1 fruit fly cellular context compared by ENCODE assay signal in the genomic region with DNA sequence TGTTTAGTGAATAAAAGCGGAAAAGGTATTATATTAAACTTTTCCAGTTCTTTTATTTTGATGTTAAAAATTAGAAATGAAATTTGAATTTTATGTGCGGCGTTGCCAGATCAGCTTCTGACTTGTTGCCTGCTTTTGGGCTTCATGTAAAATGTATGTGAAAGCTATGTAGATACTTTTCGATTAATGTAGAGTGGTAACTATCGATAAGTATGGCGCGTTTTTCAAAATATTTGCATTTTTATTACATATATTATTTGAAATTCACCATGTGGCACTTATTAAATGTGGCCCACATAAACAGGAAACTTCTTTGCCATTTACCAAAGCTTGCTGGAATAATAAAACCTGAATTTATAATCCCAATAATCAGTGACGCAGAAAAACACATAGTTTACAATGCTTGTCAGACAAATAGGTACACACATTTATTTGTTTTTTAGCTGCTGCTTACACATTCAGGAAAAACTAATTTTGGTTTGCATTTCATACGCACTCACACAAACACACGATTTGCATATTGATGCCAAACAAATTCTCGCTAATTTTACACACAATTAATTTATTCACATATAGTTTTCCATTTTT.
A peak's percentile ranks its signal among the peaks of the same experiment; 100 is the strongest.
TF ChIP-seq lines count a peak whose summit lies in the region.

No protein-coding gene starts in this region.

TF ChIP-seq in whole organism, embryonic, 481 proteins besides CTCF, POLR2A, EP300 and RAD21 (continued from another document and continues in another):
- TF ChIP-seq kni (GFP tag; optimal IDR thresholded peaks at IDR 0.05; lab: Kevin White, UChicago) = no peak
- no peak for TF ChIP-seq CkIIα-i1 (GFP tag; IDR thresholded peaks at IDR 0.05; lab: Robert Waterston, UW)
- peak; percentile 77 for TF ChIP-seq CG13287 (GFP tag; IDR thresholded peaks at IDR 0.05; lab: Robert Waterston, UW; ENCODE audit: partially characterized antibody)
- TF ChIP-seq CG11723 (GFP tag; optimal IDR thresholded peaks at IDR 0.05; lab: Kevin White, UChicago) = no peak
- no peak for TF ChIP-seq Sin3A (optimal IDR thresholded peaks at IDR 0.05; lab: Kevin White, UChicago)
- TF ChIP-seq Sox100B (GFP tag; optimal IDR thresholded peaks at IDR 0.05; lab: Kevin White, UChicago) = no peak
- no peak for TF ChIP-seq Drgx (GFP tag; IDR thresholded peaks at IDR 0.05; lab: Robert Waterston, UW)
- TF ChIP-seq CG13894 (tag; optimal IDR thresholded peaks at IDR 0.05; lab: Kevin White, UChicago) = no peak
- no peak for TF ChIP-seq trh (GFP tag; optimal IDR thresholded peaks at IDR 0.05; lab: Kevin White, UChicago)
- TF ChIP-seq pnt (GFP tag; optimal IDR thresholded peaks at IDR 0.05; lab: Kevin White, UChicago) = no peak
- no peak for TF ChIP-seq Bdp1 (GFP tag; optimal IDR thresholded peaks at IDR 0.05; lab: Kevin White, UChicago)
- TF ChIP-seq nau (GFP tag; optimal IDR thresholded peaks at IDR 0.05; lab: Kevin White, UChicago) = no peak
- no peak for TF ChIP-seq rib (GFP tag; IDR thresholded peaks at IDR 0.05; lab: Robert Waterston, UW)
- TF ChIP-seq toy (GFP tag; IDR thresholded peaks at IDR 0.05; lab: Robert Waterston, UW) = no peak
- no peak for TF ChIP-seq CG4282 (GFP tag; optimal IDR thresholded peaks at IDR 0.05; lab: Kevin White, UChicago)
- no peak for TF ChIP-seq Oaz (GFP tag; IDR thresholded peaks at IDR 0.05; lab: Robert Waterston, UW)
- TF ChIP-seq CG17361 (GFP tag; IDR thresholded peaks at IDR 0.05; lab: Robert Waterston, UW) = no peak
- TF ChIP-seq otp (GFP tag; IDR thresholded peaks at IDR 0.05; lab: Robert Waterston, UW) = no peak
- no peak for TF ChIP-seq Poxn (GFP tag; IDR thresholded peaks at IDR 0.05; lab: Robert Waterston, UW)
- TF ChIP-seq inv (GFP tag; IDR thresholded peaks at IDR 0.05; lab: Robert Waterston, UW; ENCODE audit: partially characterized antibody) = peak; percentile 47; the same call in 1 of the 2 replicates
- TF ChIP-seq grn (GFP tag; optimal IDR thresholded peaks at IDR 0.05; lab: Kevin White, UChicago) = no peak
- TF ChIP-seq stc (GFP tag; IDR thresholded peaks at IDR 0.05; lab: Robert Waterston, UW) = no peak
- no peak for TF ChIP-seq CG6654 (GFP tag; optimal IDR thresholded peaks at IDR 0.05; lab: Kevin White, UChicago)
- no peak for TF ChIP-seq jigr1 (GFP tag; IDR thresholded peaks at IDR 0.05; lab: Robert Waterston, UW)
- TF ChIP-seq Side (GFP tag; optimal IDR thresholded peaks at IDR 0.05; lab: Kevin White, UChicago) = no peak
- TF ChIP-seq CG42726 (GFP tag; IDR thresholded peaks at IDR 0.05; lab: Robert Waterston, UW; ENCODE audit: partially characterized antibody) = 0 out of 2 replicates have a peak, but pooled peaks have one; percentile 61
- TF ChIP-seq ftz-f1 (GFP tag; optimal IDR thresholded peaks at IDR 0.05; lab: Kevin White, UChicago) = no peak
- peak; percentile 68; the same call in 2 of the 3 replicates for TF ChIP-seq CG6791 (GFP tag; IDR thresholded peaks at IDR 0.05; lab: Robert Waterston, UW; ENCODE audit: partially characterized antibody)
- no peak for TF ChIP-seq cato (GFP tag; optimal IDR thresholded peaks at IDR 0.05; lab: Kevin White, UChicago; ENCODE audit: borderline replicate concordance)
- TF ChIP-seq Scr (GFP tag; IDR thresholded peaks at IDR 0.05; lab: Robert Waterston, UW; ENCODE audit: partially characterized antibody) = peak; percentile 68
- no peak for TF ChIP-seq CG3163 (GFP tag; optimal IDR thresholded peaks at IDR 0.05; lab: Kevin White, UChicago)
- no peak for TF ChIP-seq NfI (GFP tag; optimal IDR thresholded peaks at IDR 0.05; lab: Kevin White, UChicago)
- TF ChIP-seq usp (GFP tag; optimal IDR thresholded peaks at IDR 0.05; lab: Kevin White, UChicago) = no peak
- TF ChIP-seq CG12104 (GFP tag; optimal IDR thresholded peaks at IDR 0.05; lab: Kevin White, UChicago) = no peak
- no peak for TF ChIP-seq cas (GFP tag; IDR thresholded peaks at IDR 0.05; lab: Robert Waterston, UW)
- no peak for TF ChIP-seq CG13775 (GFP tag; optimal IDR thresholded peaks at IDR 0.05; lab: Kevin White, UChicago)
- no peak for TF ChIP-seq CG6813 (GFP tag; optimal IDR thresholded peaks at IDR 0.05; lab: Kevin White, UChicago)
- TF ChIP-seq CG1602 (GFP tag; optimal IDR thresholded peaks at IDR 0.05; lab: Kevin White, UChicago) = no peak
- TF ChIP-seq cwo (GFP tag; optimal IDR thresholded peaks at IDR 0.05; lab: Kevin White, UChicago) = no peak
- TF ChIP-seq ATbp (GFP tag; optimal IDR thresholded peaks at IDR 0.05; lab: Kevin White, UChicago) = no peak
- no peak for TF ChIP-seq bigmax (GFP tag; optimal IDR thresholded peaks at IDR 0.05; lab: Kevin White, UChicago)
- no peak for TF ChIP-seq CG31388 (GFP tag; optimal IDR thresholded peaks at IDR 0.05; lab: Kevin White, UChicago)
- no peak for TF ChIP-seq CG4707 (GFP tag; optimal IDR thresholded peaks at IDR 0.05; lab: Kevin White, UChicago)
- no peak for TF ChIP-seq CG7745 (tag; optimal IDR thresholded peaks at IDR 0.05; lab: Kevin White, UChicago)
- no peak for TF ChIP-seq klu (GFP tag; IDR thresholded peaks at IDR 0.05; lab: Robert Waterston, UW)
- TF ChIP-seq CG7372 (GFP tag; IDR thresholded peaks at IDR 0.05; lab: Robert Waterston, UW) = no peak
- TF ChIP-seq BtbVII (GFP tag; optimal IDR thresholded peaks at IDR 0.05; lab: Kevin White, UChicago) = no peak
- no peak for TF ChIP-seq cad (GFP tag; optimal IDR thresholded peaks at IDR 0.05; lab: Kevin White, UChicago)
- TF ChIP-seq CG15514 (GFP tag; optimal IDR thresholded peaks at IDR 0.05; lab: Kevin White, UChicago) = peak; percentile 37
- no peak for TF ChIP-seq p53 (GFP tag; optimal IDR thresholded peaks at IDR 0.05; lab: Kevin White, UChicago)
- no peak for TF ChIP-seq Hr3 (GFP tag; optimal IDR thresholded peaks at IDR 0.05; lab: Kevin White, UChicago)
- TF ChIP-seq CG3847 (GFP tag; IDR thresholded peaks at IDR 0.05; lab: Robert Waterston, UW) = peak; percentile 36; the same call in 1 of the 2 replicates
- TF ChIP-seq Dip3 (GFP tag; optimal IDR thresholded peaks at IDR 0.05; lab: Kevin White, UChicago) = no peak
- TF ChIP-seq Sox102F (GFP tag; optimal IDR thresholded peaks at IDR 0.05; lab: Kevin White, UChicago) = no peak
- no peak for TF ChIP-seq CG34376 (GFP tag; optimal IDR thresholded peaks at IDR 0.05; lab: Kevin White, UChicago)
- TF ChIP-seq sima (GFP tag; optimal IDR thresholded peaks at IDR 0.05; lab: Kevin White, UChicago) = no peak
- TF ChIP-seq pum (GFP tag; optimal IDR thresholded peaks at IDR 0.05; lab: Kevin White, UChicago) = no peak
- peak; percentile 14 for TF ChIP-seq CG10267 (tag; optimal IDR thresholded peaks at IDR 0.05; lab: Kevin White, UChicago)
- TF ChIP-seq NC2α (GFP tag; optimal IDR thresholded peaks at IDR 0.05; lab: Kevin White, UChicago) = no peak
- TF ChIP-seq gt (GFP tag; IDR thresholded peaks at IDR 0.05; lab: Robert Waterston, UW) = 0 out of 2 replicates have a peak, but pooled peaks have one; percentile 16
- TF ChIP-seq CG31224 (GFP tag; IDR thresholded peaks at IDR 0.05; lab: Robert Waterston, UW) = no peak
- peak; percentile 71 for TF ChIP-seq tna (GFP tag; IDR thresholded peaks at IDR 0.05; lab: Robert Waterston, UW; ENCODE audit: partially characterized antibody)
- no peak for TF ChIP-seq CG11398 (GFP tag; optimal IDR thresholded peaks at IDR 0.05; lab: Kevin White, UChicago)
- TF ChIP-seq pita (GFP tag; optimal IDR thresholded peaks at IDR 0.05; lab: Kevin White, UChicago) = no peak
- no peak for TF ChIP-seq ci (GFP tag; IDR thresholded peaks at IDR 0.05; lab: Robert Waterston, UW)
- TF ChIP-seq CG13123 (GFP tag; optimal IDR thresholded peaks at IDR 0.05; lab: Kevin White, UChicago) = no peak
- no peak for TF ChIP-seq lola (GFP tag; optimal IDR thresholded peaks at IDR 0.05; lab: Kevin White, UChicago)
- peak; percentile 22 for TF ChIP-seq CG2116 (GFP tag; optimal IDR thresholded peaks at IDR 0.05; lab: Kevin White, UChicago)
- TF ChIP-seq chif (GFP tag; optimal IDR thresholded peaks at IDR 0.05; lab: Kevin White, UChicago) = no peak
- 0 out of 2 replicates have a peak, but pooled peaks have one; percentile 21 for TF ChIP-seq Atf6 (GFP tag; IDR thresholded peaks at IDR 0.05; lab: Robert Waterston, UW)
- TF ChIP-seq pho (GFP tag; optimal IDR thresholded peaks at IDR 0.05; lab: Kevin White, UChicago) = no peak
- no peak for TF ChIP-seq sd (tag; optimal IDR thresholded peaks at IDR 0.05; lab: Kevin White, UChicago)
- TF ChIP-seq CG4730 (GFP tag; IDR thresholded peaks at IDR 0.05; lab: Robert Waterston, UW) = no peak
- no peak for TF ChIP-seq abd-A (tag; optimal IDR thresholded peaks at IDR 0.05; lab: Kevin White, UChicago)
- peak; percentile 62 for TF ChIP-seq HLH4C (GFP tag; IDR thresholded peaks at IDR 0.05; lab: Robert Waterston, UW; ENCODE audit: partially characterized antibody)
- no peak for TF ChIP-seq so (GFP tag; IDR thresholded peaks at IDR 0.05; lab: Robert Waterston, UW)
- TF ChIP-seq CG34224 (GFP tag; IDR thresholded peaks at IDR 0.05; lab: Robert Waterston, UW; ENCODE audit: partially characterized antibody) = peak; percentile 42; the same call in 1 of the 3 replicates
- TF ChIP-seq CG4820 (GFP tag; optimal IDR thresholded peaks at IDR 0.05; lab: Kevin White, UChicago) = no peak
- TF ChIP-seq CG9817 (tag; optimal IDR thresholded peaks at IDR 0.05; lab: Kevin White, UChicago) = no peak
- peak; percentile 9 for TF ChIP-seq Nf-YC (tag; optimal IDR thresholded peaks at IDR 0.05; lab: Kevin White, UChicago)
- TF ChIP-seq Ptx1 (GFP tag; IDR thresholded peaks at IDR 0.05; lab: Robert Waterston, UW) = no peak
- no peak for TF ChIP-seq Mad (GFP tag; optimal IDR thresholded peaks at IDR 0.05; lab: Kevin White, UChicago)
- TF ChIP-seq CG3726 (GFP tag; IDR thresholded peaks at IDR 0.05; lab: Robert Waterston, UW) = no peak
- TF ChIP-seq dmrt99B (tag; optimal IDR thresholded peaks at IDR 0.05; lab: Kevin White, UChicago) = no peak
- no peak for TF ChIP-seq maf-S (GFP tag; optimal IDR thresholded peaks at IDR 0.05; lab: Kevin White, UChicago)
- TF ChIP-seq emc (GFP tag; optimal IDR thresholded peaks at IDR 0.05; lab: Kevin White, UChicago) = no peak
- TF ChIP-seq kay (GFP tag; optimal IDR thresholded peaks at IDR 0.05; lab: Kevin White, UChicago) = no peak
- TF ChIP-seq fd102C (GFP tag; optimal IDR thresholded peaks at IDR 0.05; lab: Kevin White, UChicago) = no peak
- TF ChIP-seq exex (tag; optimal IDR thresholded peaks at IDR 0.05; lab: Kevin White, UChicago) = no peak
- TF ChIP-seq Adf1 (GFP tag; IDR thresholded peaks at IDR 0.05; lab: Robert Waterston, UW) = no peak
- no peak for TF ChIP-seq Dek (tag; optimal IDR thresholded peaks at IDR 0.05; lab: Kevin White, UChicago)
- TF ChIP-seq MTF-1 (GFP tag; optimal IDR thresholded peaks at IDR 0.05; lab: Kevin White, UChicago; ENCODE audit: borderline replicate concordance) = no peak
- TF ChIP-seq CG10462 (GFP tag; optimal IDR thresholded peaks at IDR 0.05; lab: Kevin White, UChicago) = no peak
- TF ChIP-seq Optix (GFP tag; IDR thresholded peaks at IDR 0.05; lab: Robert Waterston, UW) = no peak
- TF ChIP-seq CG7928 (GFP tag; optimal IDR thresholded peaks at IDR 0.05; lab: Kevin White, UChicago) = no peak
- TF ChIP-seq CG11504 (tag; optimal IDR thresholded peaks at IDR 0.05; lab: Kevin White, UChicago) = no peak
- TF ChIP-seq CG16779 (GFP tag; IDR thresholded peaks at IDR 0.05; lab: Robert Waterston, UW) = no peak
- no peak for TF ChIP-seq PHDP (tag; optimal IDR thresholded peaks at IDR 0.05; lab: Kevin White, UChicago)
- peak; percentile 82 for TF ChIP-seq Dref (GFP tag; IDR thresholded peaks at IDR 0.05; lab: Robert Waterston, UW)
- no peak for TF ChIP-seq mld (GFP tag; IDR thresholded peaks at IDR 0.05; lab: Robert Waterston, UW; ENCODE audit: partially characterized antibody)
- no peak for TF ChIP-seq odd (GFP tag; optimal IDR thresholded peaks at IDR 0.05; lab: Kevin White, UChicago)
- no peak for TF ChIP-seq ato (GFP tag; IDR thresholded peaks at IDR 0.05; lab: Robert Waterston, UW; ENCODE audit: partially characterized antibody)
- no peak for TF ChIP-seq CG14667 (GFP tag; IDR thresholded peaks at IDR 0.05; lab: Robert Waterston, UW)
- peak; percentile 66 for TF ChIP-seq bbx (GFP tag; IDR thresholded peaks at IDR 0.05; lab: Robert Waterston, UW; ENCODE audit: partially characterized antibody)
- no peak for TF ChIP-seq CG17568 (GFP tag; optimal IDR thresholded peaks at IDR 0.05; lab: Kevin White, UChicago)
- no peak for TF ChIP-seq CG15073 (GFP tag; optimal IDR thresholded peaks at IDR 0.05; lab: Kevin White, UChicago)
- TF ChIP-seq Lhr (GFP tag; optimal IDR thresholded peaks at IDR 0.05; lab: Kevin White, UChicago) = peak; percentile 42
- no peak for TF ChIP-seq CG18764 (GFP tag; optimal IDR thresholded peaks at IDR 0.05; lab: Kevin White, UChicago)
- no peak for TF ChIP-seq CG4424 (GFP tag; optimal IDR thresholded peaks at IDR 0.05; lab: Kevin White, UChicago)
- no peak for TF ChIP-seq HmgZ (tag; optimal IDR thresholded peaks at IDR 0.05; lab: Kevin White, UChicago)
- no peak for TF ChIP-seq Stat92E (GFP tag; optimal IDR thresholded peaks at IDR 0.05; lab: Kevin White, UChicago)
- TF ChIP-seq CG11085 (GFP tag; IDR thresholded peaks at IDR 0.05; lab: Robert Waterston, UW) = no peak
- TF ChIP-seq CG6689 (GFP tag; IDR thresholded peaks at IDR 0.05; lab: Robert Waterston, UW) = no peak
- peak; percentile 81 for TF ChIP-seq scrt (GFP tag; optimal IDR thresholded peaks at IDR 0.05; lab: Kevin White, UChicago)
- TF ChIP-seq CHES-1-like (GFP tag; optimal IDR thresholded peaks at IDR 0.05; lab: Kevin White, UChicago) = no peak
- peak; percentile 40; the same call in 1 of the 2 replicates for TF ChIP-seq CG2129 (GFP tag; IDR thresholded peaks at IDR 0.05; lab: Robert Waterston, UW; ENCODE audit: partially characterized antibody)
- TF ChIP-seq ttk (GFP tag; IDR thresholded peaks at IDR 0.05; lab: Robert Waterston, UW) = no peak
- TF ChIP-seq ind (GFP tag; optimal IDR thresholded peaks at IDR 0.05; lab: Kevin White, UChicago) = no peak
- peak; percentile 65 for TF ChIP-seq CG16813 (GFP tag; IDR thresholded peaks at IDR 0.05; lab: Robert Waterston, UW; ENCODE audit: partially characterized antibody)
- TF ChIP-seq Hr51 (GFP tag; optimal IDR thresholded peaks at IDR 0.05; lab: Kevin White, UChicago) = no peak
- TF ChIP-seq CG14710 (tag; optimal IDR thresholded peaks at IDR 0.05; lab: Kevin White, UChicago) = peak; percentile 31
- TF ChIP-seq mam (GFP tag; optimal IDR thresholded peaks at IDR 0.05; lab: Kevin White, UChicago) = no peak
- no peak for TF ChIP-seq sc (optimal IDR thresholded peaks at IDR 0.05; lab: Kevin White, UChicago)
- TF ChIP-seq sc (GFP tag; optimal IDR thresholded peaks at IDR 0.05; lab: Kevin White, UChicago) = no peak
- TF ChIP-seq dmrt11E (tag; optimal IDR thresholded peaks at IDR 0.05; lab: Kevin White, UChicago) = no peak
- no peak for TF ChIP-seq CG9437 (GFP tag; optimal IDR thresholded peaks at IDR 0.05; lab: Kevin White, UChicago)
- TF ChIP-seq gro (GFP tag; optimal IDR thresholded peaks at IDR 0.05; lab: Kevin White, UChicago) = peak; percentile 10
- TF ChIP-seq slbo (GFP tag; IDR thresholded peaks at IDR 0.05; lab: Robert Waterston, UW) = no peak
